Fruit fly (Drosophila melanogaster): ENCODE measurements around the gene toc.

Gene toc

dm6 chr2L:3039774-3040173, 104.8 kb downstream of the toc start, which contains the start of the genes cnir and CG17221 (continued):
- TF ChIP-seq CG13775 (GFP tag; optimal IDR thresholded peaks at IDR 0.05) (peak; percentile 58), vnd (GFP tag; IDR thresholded peaks at IDR 0.05; ENCODE audit: partially characterized antibody) (peak; percentile 41; the same call in 1 of the 3 replicates), CG10274 (GFP tag; optimal IDR thresholded peaks at IDR 0.05) (no peak), CG10431 (GFP tag; optimal IDR thresholded peaks at IDR 0.05) (no peak), CG3995 (GFP tag; optimal IDR thresholded peaks at IDR 0.05) (peak; percentile 46), Opbp (GFP tag; IDR thresholded peaks at IDR 0.05; ENCODE audit: partially characterized antibody) (no peak), Ssrp (tag; optimal IDR thresholded peaks at IDR 0.05) (peak; percentile 37), CkIIα-i1 (GFP tag; IDR thresholded peaks at IDR 0.05) (no peak), dpn (GFP tag; optimal IDR thresholded peaks at IDR 0.05) (peak; percentile 70 to 76), Dref (GFP tag; IDR thresholded peaks at IDR 0.05) (peak; percentile 56), Hmr (GFP tag; optimal IDR thresholded peaks at IDR 0.05) (peak; percentile 58), Oaz (GFP tag; IDR thresholded peaks at IDR 0.05) (no peak), CG13624 (GFP tag; optimal IDR thresholded peaks at IDR 0.05) (peak; percentile 85), CG17612 (GFP tag; IDR thresholded peaks at IDR 0.05) (no peak), CG8388 (GFP tag; optimal IDR thresholded peaks at IDR 0.05) (peak; percentile 23), CG15696 (tag; optimal IDR thresholded peaks at IDR 0.05) (peak; percentile 41), tup (GFP tag; optimal IDR thresholded peaks at IDR 0.05) (peak; percentile 43), Lpt (GFP tag; optimal IDR thresholded peaks at IDR 0.05) (no peak), CG6654 (GFP tag; optimal IDR thresholded peaks at IDR 0.05) (no peak), zf30C (GFP tag; optimal IDR thresholded peaks at IDR 0.05) (no peak), CG16815 (GFP tag; optimal IDR thresholded peaks at IDR 0.05) (peak; percentile 15), HmgZ (tag; optimal IDR thresholded peaks at IDR 0.05) (peak; percentile 71), CG12155 (GFP tag; optimal IDR thresholded peaks at IDR 0.05) (peak; percentile 71), Adf1 (GFP tag; IDR thresholded peaks at IDR 0.05) (no peak; the same call in 1 of the 2 replicates), az2 (GFP tag; optimal IDR thresholded peaks at IDR 0.05) (peak; percentile 75), shn (GFP tag; optimal IDR thresholded peaks at IDR 0.05) (peak; percentile 73), odd (GFP tag; optimal IDR thresholded peaks at IDR 0.05) (no peak), CG14860 (GFP tag; IDR thresholded peaks at IDR 0.05; ENCODE audit: partially characterized antibody) (no peak), Sox100B (GFP tag; optimal IDR thresholded peaks at IDR 0.05) (peak; percentile 44), pho (GFP tag; optimal IDR thresholded peaks at IDR 0.05) (peak; percentile 68), ewg (GFP tag; optimal IDR thresholded peaks at IDR 0.05) (no peak), Neu2 (GFP tag; optimal IDR thresholded peaks at IDR 0.05; ENCODE audit: borderline replicate concordance) (no peak), NK7.1 (GFP tag; optimal IDR thresholded peaks at IDR 0.05) (peak; percentile 54), amos (GFP tag; IDR thresholded peaks at IDR 0.05; ENCODE audit: partially characterized antibody) (no peak; the same call in 1 of the 2 replicates), Ada2b (GFP tag; IDR thresholded peaks at IDR 0.05) (no peak), nerfin-1 (tag; optimal IDR thresholded peaks at IDR 0.05) (peak; percentile 58), Sox102F (GFP tag; optimal IDR thresholded peaks at IDR 0.05) (peak; percentile 60), Ets65A (GFP tag) (peak; percentile 88), cas (GFP tag; IDR thresholded peaks at IDR 0.05) (no peak), lab (GFP tag; optimal IDR thresholded peaks at IDR 0.05) (peak; percentile 77), CG7745 (tag; optimal IDR thresholded peaks at IDR 0.05) (peak; percentile 48), CG9817 (tag; optimal IDR thresholded peaks at IDR 0.05) (peak; percentile 72), CG34224 (GFP tag; IDR thresholded peaks at IDR 0.05; ENCODE audit: partially characterized antibody) (peak; percentile 53), tx (GFP tag; optimal IDR thresholded peaks at IDR 0.05) (peak; percentile 64), HLH3B (GFP tag; IDR thresholded peaks at IDR 0.05) (no peak), CG14050 (GFP tag; IDR thresholded peaks at IDR 0.05) (no peak), CG7987 (GFP tag; optimal IDR thresholded peaks at IDR 0.05) (peak; percentile 29), sens (GFP tag) (peak; percentile 93), CG13296 (GFP tag; optimal IDR thresholded peaks at IDR 0.05) (peak; percentile 63), CG8281 (tag; optimal IDR thresholded peaks at IDR 0.05) (peak; percentile 21)
